Worm (Caenorhabditis elegans): Measurements from ENCODE around the gene exc-12.

The exc-12 gene

DNA sequence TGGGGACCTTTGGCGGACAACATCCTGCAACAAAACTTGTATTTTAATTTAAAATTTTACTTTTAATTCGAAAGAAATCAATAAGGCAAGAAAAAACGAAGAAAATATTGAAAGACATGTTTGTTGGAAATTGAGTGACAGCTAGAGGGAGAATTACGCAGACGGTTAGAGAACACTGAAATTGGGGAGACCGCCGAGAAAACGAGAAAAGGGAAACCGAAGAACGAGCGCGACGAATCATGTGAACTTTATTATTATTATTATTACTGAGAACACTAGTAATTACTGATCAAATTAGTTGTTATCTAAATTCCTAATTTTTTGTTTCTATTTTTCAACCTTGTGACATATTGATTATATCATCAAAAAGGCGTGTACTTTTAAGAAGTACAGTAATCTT, 21.3 kb downstream of the exc-12 start, which contains the start of gene mmad-1 (continued):
- TF ChIP-seq lsl-1 (GFP tag; optimal IDR thresholded peaks at IDR 0.05) (no peak), egl-44 (GFP tag; IDR thresholded peaks at IDR 0.05) (no peak), nhr-90 (tag; optimal IDR thresholded peaks at IDR 0.05) (no peak), ztf-3 (GFP tag; optimal IDR thresholded peaks at IDR 0.05) (no peak), tbx-9 (tag; optimal IDR thresholded peaks at IDR 0.05; ENCODE audit: borderline replicate concordance) (no peak), K12H6.12 (tag; optimal IDR thresholded peaks at IDR 0.05) (peak; percentile 2), F55B11.4 (tag; optimal IDR thresholded peaks at IDR 0.05; ENCODE audit: borderline replicate concordance, insufficient read depth) (no peak), aptf-3 (GFP tag; IDR thresholded peaks at IDR 0.05) (no peak), K11D2.4 (GFP tag; IDR thresholded peaks at IDR 0.05) (peak; percentile 43; the same call in 1 of the 2 replicates), T26A5.8 (tag; optimal IDR thresholded peaks at IDR 0.05) (no peak), F49E8.2 (tag; optimal IDR thresholded peaks at IDR 0.05; ENCODE audit: insufficient read depth) (no peak), cebp-1 (GFP tag; IDR thresholded peaks at IDR 0.05) (no peak), cebp-1 (tag; optimal IDR thresholded peaks at IDR 0.05) (peak; percentile 70), F33H1.4 (GFP tag; IDR thresholded peaks at IDR 0.05) (no peak), Y67H2A.10 (GFP tag; conservative IDR thresholded peaks at IDR 0.05) (no peak), nhr-27 (tag; optimal IDR thresholded peaks at IDR 0.05) (no peak), ZK185.1 (tag; optimal IDR thresholded peaks at IDR 0.05; ENCODE audit: poor library complexity, severe bottlenecking) (peak; percentile 11), let-607 (tag; optimal IDR thresholded peaks at IDR 0.05) (peak in 1 of 2 experiments; percentile 35), nhr-179 (tag; optimal IDR thresholded peaks at IDR 0.05) (no peak), Y56A3A.18 (GFP tag; IDR thresholded peaks at IDR 0.05) (no peak), hmg-20 (GFP tag; IDR thresholded peaks at IDR 0.05) (no peak), atf-7 (tag; optimal IDR thresholded peaks at IDR 0.05) (no peak), unc-62 (GFP tag; optimal IDR thresholded peaks at IDR 0.05) (peak; percentile 86), B0336.3 (GFP tag; IDR thresholded peaks at IDR 0.05) (peak; percentile 20; the same call in 1 of the 2 replicates), akir-1 (GFP tag; optimal IDR thresholded peaks at IDR 0.05) (no peak), ceh-40 (GFP tag; IDR thresholded peaks at IDR 0.05) (no peak), madf-8 (GFP tag; conservative IDR thresholded peaks at IDR 0.05) (no peak), F22D6.2 (tag; optimal IDR thresholded peaks at IDR 0.05) (no peak), bed-1 (GFP tag; IDR thresholded peaks at IDR 0.05) (no peak), madf-3 (GFP tag; IDR thresholded peaks at IDR 0.05) (no peak), xnd-1 (tag; optimal IDR thresholded peaks at IDR 0.05) (no peak), F39B2.1 (GFP tag; IDR thresholded peaks at IDR 0.05) (no peak), ztf-18 (tag; optimal IDR thresholded peaks at IDR 0.05) (no peak), ztf-26 (tag; optimal IDR thresholded peaks at IDR 0.05) (no peak), nhr-120 (GFP tag; IDR thresholded peaks at IDR 0.05) (no peak), B0261.1 (tag; optimal IDR thresholded peaks at IDR 0.05) (no peak), gei-17 (GFP tag; optimal IDR thresholded peaks at IDR 0.05) (no peak), ama-1 (optimal IDR thresholded peaks at IDR 0.05) (peak; percentile 72), ama-1 (GFP tag; optimal IDR thresholded peaks at IDR 0.05) (no peak), F57A8.1 (GFP tag; optimal IDR thresholded peaks at IDR 0.05) (no peak)

DNA sequence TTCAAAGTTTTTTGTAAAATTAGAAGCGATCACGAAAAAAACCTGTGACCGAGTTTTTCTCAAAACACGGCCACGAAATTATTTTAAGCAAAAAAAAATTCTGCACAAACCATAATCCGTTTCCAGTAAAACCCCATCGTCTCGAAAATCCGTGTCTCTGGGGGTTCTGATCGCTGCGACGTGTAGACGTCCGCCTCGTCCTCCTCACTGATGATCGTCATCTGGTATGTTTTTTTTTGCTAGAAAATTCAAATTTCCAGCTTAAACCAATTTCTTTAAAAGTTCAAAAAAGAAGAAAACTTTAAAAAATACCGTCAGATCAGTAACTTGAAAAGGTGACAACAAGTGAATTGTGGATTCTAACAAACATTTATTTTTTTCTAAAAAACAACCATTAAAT, 23.7 kb downstream of the exc-12 start, which contains the start of gene Y76A2B.4:
Gene Y76A2B.4 (minus strand): TSS at position 241 of the 400 bp plus-strand sequence.
- TF ChIP-seq ceh-100 (GFP tag; IDR thresholded peaks at IDR 0.05) (no peak), mes-4 (tag; optimal IDR thresholded peaks at IDR 0.05) (no peak), madf-8 (GFP tag; conservative IDR thresholded peaks at IDR 0.05) (no peak), madf-10 (tag; optimal IDR thresholded peaks at IDR 0.05) (no peak), ztf-3 (GFP tag; optimal IDR thresholded peaks at IDR 0.05) (peak; percentile 41), efl-1 (GFP tag; optimal IDR thresholded peaks at IDR 0.05) (no peak), athp-1 (tag; optimal IDR thresholded peaks at IDR 0.05) (no peak), ceh-79 (tag; optimal IDR thresholded peaks at IDR 0.05) (no peak), lir-1 (GFP tag; conservative IDR thresholded peaks at IDR 0.05) (no peak), nfya-2 (GFP tag; IDR thresholded peaks at IDR 0.05) (no peak), nhr-90 (tag; optimal IDR thresholded peaks at IDR 0.05) (no peak), ekl-4 (GFP tag; IDR thresholded peaks at IDR 0.05) (peak; percentile 55; the same call in 1 of the 2 replicates), F23B12.7 (tag; optimal IDR thresholded peaks at IDR 0.05; ENCODE audit: insufficient read depth) (no peak), Y53G8AR.9 (GFP tag; conservative IDR thresholded peaks at IDR 0.05) (peak; percentile 79; the same call in 1 of the 2 replicates), zfh-2 (GFP tag; conservative IDR thresholded peaks at IDR 0.05) (no peak)

Data from whole organism, young adult.